Fruit fly (Drosophila melanogaster) whole organism, embryonic: ENCODE results near the gene RPA3.
A peak's percentile ranks its signal among the peaks of the same experiment; 100 is the strongest.

Experiments used
- CG10462 ChIP-seq: fragments of 200-800 bp; sonication (Bioruptor generic); optimal IDR thresholded peaks from 2 replicates; lab custom pipeline; 2016; ENCODE audit warnings: missing biosample characterization, missing genetic modification characterization
- CG11085 ChIP-seq: fragments of 200-800 bp; sonication (Bioruptor generic); IDR thresholded peaks from 2 replicates; pipeline ENCODE4 v1.3.6; 2022; ENCODE audit warnings: missing biosample characterization, missing genetic modification characterization
- CG1233 ChIP-seq: fragments of 200-800 bp; sonication (Bioruptor generic); optimal IDR thresholded peaks from 4 replicates; lab custom pipeline; 2018; ENCODE audit warnings: missing biosample characterization, mild to moderate bottlenecking, missing genetic modification characterization
- CG13287 ChIP-seq: fragments of 200-800 bp; sonication (Bioruptor generic); IDR thresholded peaks from 2 replicates; pipeline ENCODE4 v1.3.6; 2022; ENCODE audit warnings: missing biosample characterization, missing genetic modification characterization; ENCODE audit not compliant: partially characterized antibody
- CG13424 ChIP-seq: fragments of 200-800 bp; sonication (Bioruptor generic); optimal IDR thresholded peaks from 2 replicates; lab custom pipeline; 2019; ENCODE audit warnings: missing biosample characterization, mild to moderate bottlenecking, missing genetic modification characterization, moderate library complexity
- CG13624 ChIP-seq: fragments of 200-800 bp; sonication (Bioruptor generic); optimal IDR thresholded peaks from 2 replicates; lab custom pipeline; 2016; ENCODE audit warnings: missing biosample characterization, missing genetic modification characterization
- CG14050 ChIP-seq: fragments of 200-800 bp; sonication (Bioruptor generic); IDR thresholded peaks from 3 replicates; pipeline ENCODE4 v1.3.6; 2022; ENCODE audit warnings: missing biosample characterization, missing genetic modification characterization
- CG15514 ChIP-seq: fragments of 200-800 bp; sonication (Bioruptor generic); optimal IDR thresholded peaks from 3 replicates; lab custom pipeline; 2017; ENCODE audit warnings: missing biosample characterization, missing genetic modification characterization, mild to moderate bottlenecking, moderate library complexity, missing genetic modification reagents
- CG17186 ChIP-seq: fragments of 200-800 bp; sonication (Bioruptor generic); optimal IDR thresholded peaks from 3 replicates; lab custom pipeline; 2017; ENCODE audit warnings: missing biosample characterization, missing genetic modification reagents, missing genetic modification characterization
- CG17912 ChIP-seq: fragments of 200-800 bp; sonication (Bioruptor generic); optimal IDR thresholded peaks from 2 replicates; lab custom pipeline; 2018; ENCODE audit warnings: missing biosample characterization, mild to moderate bottlenecking, missing genetic modification characterization
- CG1832 ChIP-seq: fragments of 200-800 bp; sonication (Bioruptor generic); optimal IDR thresholded peaks from 2 replicates; lab custom pipeline; 2017; ENCODE audit warnings: missing biosample characterization, mild to moderate bottlenecking, missing genetic modification characterization, inconsistent platforms
- CG2202 ChIP-seq: fragments of 200-800 bp; sonication (Bioruptor generic); optimal IDR thresholded peaks from 2 replicates; lab custom pipeline; 2018; ENCODE audit warnings: missing biosample characterization, mild to moderate bottlenecking, missing genetic modification characterization
- CG2678 ChIP-seq: fragments of 200-800 bp; sonication (Bioruptor generic); optimal IDR thresholded peaks from 3 replicates; lab custom pipeline; 2019; ENCODE audit warnings: missing biosample characterization, mild to moderate bottlenecking, missing genetic modification characterization, moderate library complexity
- CG32772 ChIP-seq: fragments of 200-800 bp; sonication (Bioruptor generic); IDR thresholded peaks from 2 replicates; pipeline ENCODE4 v1.3.6; 2022; ENCODE audit warnings: missing biosample characterization, missing genetic modification characterization
- CG4282 ChIP-seq: fragments of 200-800 bp; sonication (Bioruptor generic); optimal IDR thresholded peaks from 2 replicates; lab custom pipeline; 2016; ENCODE audit warnings: missing biosample characterization, missing genetic modification characterization
- CG6175 ChIP-seq: fragments of 200-800 bp; sonication (Bioruptor generic); IDR thresholded peaks from 3 replicates; pipeline ENCODE4 v1.3.6; 2022; ENCODE audit warnings: missing biosample characterization, missing genetic modification characterization
- CG6765 ChIP-seq: fragments of 200-800 bp; sonication (Bioruptor generic); optimal IDR thresholded peaks from 3 replicates; lab custom pipeline; 2017; ENCODE audit warnings: missing biosample characterization, mild to moderate bottlenecking, missing genetic modification characterization
- CG7556 ChIP-seq: fragments of 200-800 bp; sonication (Bioruptor generic); optimal IDR thresholded peaks from 2 replicates; lab custom pipeline; 2017; ENCODE audit warnings: missing biosample characterization, mild to moderate bottlenecking, missing genetic modification characterization
- CG7839 ChIP-seq: fragments of 200-800 bp; sonication (Bioruptor generic); optimal IDR thresholded peaks from 3 replicates; lab custom pipeline; 2018; ENCODE audit warnings: missing biosample characterization, mild to moderate bottlenecking, missing genetic modification characterization, moderate library complexity
- Doc2 ChIP-seq: fragments of 200-800 bp; sonication (Bioruptor generic); IDR thresholded peaks from 2 replicates; pipeline ENCODE4 v1.3.6; 2022; ENCODE audit warnings: missing biosample characterization, missing genetic modification characterization
- Gsc ChIP-seq: fragments of 200-800 bp; sonication (Bioruptor generic); IDR thresholded peaks from 2 replicates; pipeline ENCODE4 v1.3.6; 2022; ENCODE audit warnings: missing biosample characterization, missing genetic modification characterization
- Hr39 ChIP-seq: fragments of >200 bp; optimal IDR thresholded peaks from 2 replicates; lab custom pipeline; 2017
- Myb ChIP-seq: fragments of 200-800 bp; sonication (Bioruptor generic); optimal IDR thresholded peaks from 2 replicates; lab custom pipeline; 2016; ENCODE audit warnings: missing biosample characterization, missing genetic modification characterization
- Oaz ChIP-seq: fragments of 200-800 bp; sonication (Bioruptor generic); IDR thresholded peaks from 2 replicates; pipeline ENCODE4 v1.3.6; 2022; ENCODE audit warnings: missing biosample characterization, missing genetic modification characterization
- PHDP ChIP-seq: fragments of 200-800 bp; sonication (Bioruptor generic); optimal IDR thresholded peaks from 3 replicates; lab custom pipeline; 2018; ENCODE audit warnings: missing biosample characterization, mild to moderate bottlenecking, missing genetic modification characterization, moderate library complexity
- Sox102F ChIP-seq: fragments of 200-800 bp; sonication (Bioruptor generic); optimal IDR thresholded peaks from 2 replicates; lab custom pipeline; 2018; ENCODE audit warnings: missing biosample characterization, mild to moderate bottlenecking, missing genetic modification characterization, moderate library complexity
- Spps ChIP-seq: fragments of 200-800 bp; sonication (Bioruptor generic); optimal IDR thresholded peaks from 2 replicates; lab custom pipeline; 2018; ENCODE audit warnings: missing biosample characterization, mild to moderate bottlenecking, missing genetic modification characterization
- Sry-δ ChIP-seq: fragments of 200-800 bp; sonication (Bioruptor generic); optimal IDR thresholded peaks from 2 replicates; lab custom pipeline; 2016; ENCODE audit warnings: missing biosample characterization, missing genetic modification characterization
- Stat92E ChIP-seq, 3 experiments: fragments of >200 bp in 2 of 3; fragments of 200-800 bp in 1 of 3; sonication (Bioruptor generic) in 1 of 3; optimal IDR thresholded peaks; 2 replicates each; lab custom pipeline; 2017 to 2019; ENCODE audit warnings: missing biosample characterization in 3 of 3, missing genetic modification characterization in 3 of 3, mild to moderate bottlenecking in 1 of 3, moderate library complexity in 1 of 3
- al ChIP-seq: fragments of 200-800 bp; sonication (Bioruptor generic); IDR thresholded peaks from 2 replicates; pipeline ENCODE4 v1.3.6; 2022; ENCODE audit warnings: missing biosample characterization, missing genetic modification characterization
- ash1 ChIP-seq: fragments of 200-800 bp; sonication (Bioruptor generic); optimal IDR thresholded peaks from 2 replicates; lab custom pipeline; 2018; ENCODE audit warnings: missing biosample characterization, mild to moderate bottlenecking, missing genetic modification characterization
- ftz-f1 ChIP-seq: fragments of 200-800 bp; sonication (Bioruptor generic); optimal IDR thresholded peaks from 2 replicates; lab custom pipeline; 2016; ENCODE audit warnings: missing biosample characterization, missing genetic modification characterization
- gcm ChIP-seq: fragments of 200-800 bp; sonication (Bioruptor generic); optimal IDR thresholded peaks from 2 replicates; lab custom pipeline; 2019; ENCODE audit warnings: missing biosample characterization, mild to moderate bottlenecking, missing genetic modification characterization, moderate library complexity
- gcm2 ChIP-seq: fragments of 200-800 bp; sonication (Bioruptor generic); optimal IDR thresholded peaks from 2 replicates; lab custom pipeline; 2016; ENCODE audit warnings: missing biosample characterization, missing genetic modification characterization
- gro ChIP-seq: fragments of 200-800 bp; sonication (Bioruptor generic); optimal IDR thresholded peaks from 2 replicates; lab custom pipeline; 2016; ENCODE audit warnings: missing biosample characterization, missing genetic modification characterization
- jumu ChIP-seq: fragments of 200-800 bp; sonication (Bioruptor generic); optimal IDR thresholded peaks from 3 replicates; lab custom pipeline; 2016; ENCODE audit warnings: missing biosample characterization, missing genetic modification characterization
- knrl ChIP-seq: fragments of 200-800 bp; sonication (Bioruptor generic); IDR thresholded peaks from 3 replicates; pipeline ENCODE4 v1.3.6; 2022; ENCODE audit warnings: missing biosample characterization, missing genetic modification characterization; ENCODE audit not compliant: partially characterized antibody
- lab ChIP-seq: fragments of 200-800 bp; sonication (Bioruptor generic); optimal IDR thresholded peaks from 3 replicates; lab custom pipeline; 2017; ENCODE audit warnings: missing biosample characterization, missing genetic modification characterization, mild to moderate bottlenecking, moderate library complexity, missing genetic modification reagents
- lmd ChIP-seq: fragments of 200-800 bp; sonication (Bioruptor generic); IDR thresholded peaks from 2 replicates; pipeline ENCODE4 v1.3.6; 2022; ENCODE audit warnings: missing biosample characterization, missing genetic modification characterization
- mirr ChIP-seq: fragments of 200-800 bp; sonication (Bioruptor generic); optimal IDR thresholded peaks from 3 replicates; lab custom pipeline; 2018; ENCODE audit warnings: missing biosample characterization, mild to moderate bottlenecking, missing genetic modification characterization
- nerfin-1 ChIP-seq: fragments of 200-800 bp; sonication (Bioruptor generic); optimal IDR thresholded peaks from 3 replicates; lab custom pipeline; 2019; ENCODE audit warnings: missing biosample characterization, mild to moderate bottlenecking, missing genetic modification characterization, moderate library complexity
- pzg ChIP-seq: fragments of 200-800 bp; sonication (Bioruptor generic); optimal IDR thresholded peaks from 3 replicates; lab custom pipeline; 2018; ENCODE audit warnings: missing biosample characterization, mild to moderate bottlenecking, missing genetic modification characterization, moderate library complexity
- ro ChIP-seq: fragments of 200-800 bp; sonication (Bioruptor generic); IDR thresholded peaks from 2 replicates; pipeline ENCODE4 v1.3.6; 2022; ENCODE audit warnings: missing biosample characterization, missing genetic modification characterization
- salm ChIP-seq: fragments of 200-800 bp; sonication (Bioruptor generic); optimal IDR thresholded peaks from 2 replicates; lab custom pipeline; 2018; ENCODE audit warnings: missing biosample characterization, mild to moderate bottlenecking, missing genetic modification characterization
- sr ChIP-seq: fragments of 200-800 bp; sonication (Bioruptor generic); IDR thresholded peaks from 3 replicates; pipeline ENCODE4 v1.3.6; 2022; ENCODE audit warnings: missing biosample characterization, missing genetic modification characterization
- tup ChIP-seq: fragments of 200-800 bp; sonication (Bioruptor generic); optimal IDR thresholded peaks from 2 replicates; lab custom pipeline; 2016; ENCODE audit warnings: missing biosample characterization, mild to moderate bottlenecking, missing genetic modification characterization, moderate library complexity
- vfl ChIP-seq: fragments of 200-800 bp; sonication (Bioruptor generic); optimal IDR thresholded peaks from 2 replicates; lab custom pipeline; 2016; ENCODE audit warnings: missing biosample characterization, missing genetic modification characterization
- yki ChIP-seq: fragments of >200 bp; optimal IDR thresholded peaks from 3 replicates; lab custom pipeline; 2018

Gene RPA3

DNA sequence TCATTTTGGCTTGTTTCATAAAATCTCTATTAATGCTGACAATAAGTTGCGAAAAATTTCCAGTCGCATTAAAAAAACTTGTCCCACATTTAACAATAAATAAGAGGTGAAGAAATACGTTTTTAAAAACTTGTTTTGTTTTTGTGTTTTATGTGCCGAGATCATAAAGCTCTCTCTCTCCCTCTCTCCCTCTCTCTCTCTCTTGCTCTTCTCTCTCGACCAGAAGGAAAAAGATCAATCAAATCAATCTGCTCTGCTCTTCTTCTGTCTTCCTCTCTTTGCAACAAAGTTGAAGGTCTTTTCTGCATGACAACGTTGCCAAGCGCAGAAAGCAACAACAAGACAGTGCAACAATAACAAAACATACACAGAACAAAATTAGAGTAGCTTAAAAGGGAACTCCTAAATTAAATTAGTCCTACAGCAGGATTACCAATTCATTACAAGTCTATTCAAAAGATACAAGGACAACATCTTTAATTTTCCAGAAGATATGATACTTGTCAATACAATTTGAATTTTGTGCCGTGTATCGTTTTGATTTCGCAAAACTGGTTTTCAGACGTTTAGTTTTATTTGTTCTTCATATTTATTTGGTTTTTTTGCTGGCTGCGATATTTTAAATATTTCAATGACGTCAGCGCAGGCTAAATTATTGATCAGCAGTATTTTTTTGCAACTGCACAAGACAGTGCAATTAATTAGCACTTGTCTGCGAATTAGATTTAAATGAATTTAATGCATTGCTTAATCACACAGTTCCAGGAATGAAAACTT is 7.2 kb upstream of the RPA3 start (continued):
- TF ChIP-seq CG32772 (GFP tag; lab: Robert Waterston, UW) = peak; percentile 61
- TF ChIP-seq lmd (GFP tag; lab: Robert Waterston, UW) = peak; percentile 86
- TF ChIP-seq Sry-δ (GFP tag; lab: Kevin White, UChicago) = peak; percentile 45
- TF ChIP-seq CG2202 (tag; lab: Kevin White, UChicago) = peak; percentile 0
- TF ChIP-seq CG13624 (GFP tag; lab: Kevin White, UChicago) = peak; percentile 79
- TF ChIP-seq CG13424 = peak; percentile 82
- TF ChIP-seq CG14050 (GFP tag; lab: Robert Waterston, UW) = peak; percentile 76
- TF ChIP-seq sr (GFP tag; lab: Robert Waterston, UW) = no peak
- TF ChIP-seq salm (tag; lab: Kevin White, UChicago) = peak; percentile 49
- TF ChIP-seq knrl = no peak
- no peak for TF ChIP-seq pzg (GFP tag; lab: Kevin White, UChicago)
- peak; percentile 75 for TF ChIP-seq PHDP (tag; lab: Kevin White, UChicago)
- TF ChIP-seq CG7839 = peak; percentile 81
- TF ChIP-seq CG2678 (tag; lab: Kevin White, UChicago) = peak; percentile 80
- TF ChIP-seq CG11085 (GFP tag; lab: Robert Waterston, UW) = peak; percentile 59; the same call in 1 of the 2 replicates
- no peak for TF ChIP-seq yki (lab: Kevin White, UChicago)
- TF ChIP-seq mirr = peak; percentile 57
- no peak for TF ChIP-seq CG17912
- TF ChIP-seq CG6175 (GFP tag; lab: Robert Waterston, UW) = 0 out of 3 replicates have a peak, but pooled peaks have one; percentile 50
- no peak for TF ChIP-seq ro (GFP tag; lab: Robert Waterston, UW)
- TF ChIP-seq gcm (GFP tag; lab: Kevin White, UChicago) = peak; percentile 42
- no peak for TF ChIP-seq CG1832 (GFP tag; lab: Kevin White, UChicago)
- no peak for TF ChIP-seq Stat92E (GFP tag; optimal IDR thresholded peaks at IDR 0.05; lab: Kevin White, UChicago)
- no peak for TF ChIP-seq Spps
- TF ChIP-seq Oaz = peak; percentile 83
- TF ChIP-seq gro (GFP tag; lab: Kevin White, UChicago) = peak; percentile 69

DNA sequence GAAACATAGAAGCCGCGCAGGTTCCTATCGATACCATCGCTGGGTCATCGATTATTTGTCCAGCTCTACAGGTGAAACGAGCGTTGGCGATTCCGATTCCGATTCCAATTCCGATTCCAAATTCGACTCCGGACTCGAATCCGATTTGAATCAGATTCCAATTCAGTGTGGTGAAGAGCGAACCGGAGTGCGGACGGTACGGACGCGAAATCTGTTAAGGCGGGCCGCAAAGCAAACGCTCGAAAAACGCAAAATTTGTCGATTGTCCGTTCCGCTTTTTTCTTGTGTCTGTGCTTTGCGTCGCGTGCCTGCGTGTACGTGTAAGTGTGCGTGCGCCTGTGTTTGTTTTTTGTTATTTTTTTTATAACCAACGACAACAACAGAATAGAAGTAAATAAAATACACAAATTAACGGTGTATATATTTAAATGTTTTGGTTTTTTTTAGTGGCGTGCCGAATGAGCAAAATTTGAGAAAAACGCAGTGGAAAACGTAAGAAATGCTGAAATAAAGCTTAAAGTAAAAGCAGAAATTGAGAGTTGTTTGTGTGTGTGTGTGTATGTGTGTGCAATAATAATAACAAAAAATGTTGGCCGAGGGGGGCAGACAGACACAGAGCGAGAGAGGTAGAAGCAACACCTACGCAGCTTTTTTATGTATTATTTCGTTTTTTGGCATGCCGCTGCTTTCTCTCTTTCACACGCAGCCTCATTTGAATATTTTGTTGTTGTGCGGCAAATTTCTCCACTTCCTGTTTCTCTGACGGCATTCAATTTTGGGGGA is 6.4 kb upstream of the RPA3 start, which contains the start of gene Ptp10D:
Ptp10D (plus strand) TSS at position 150 of the 783 bp plus-strand sequence.
- TF ChIP-seq Doc2 (GFP tag; lab: Robert Waterston, UW) (no peak), Gsc (no peak), Spps (no peak), CG13287 (GFP tag; lab: Robert Waterston, UW) (peak; percentile 86), CG17186 (no peak), Hr39 (lab: Kevin White, UChicago) (no peak), tup (GFP tag; lab: Kevin White, UChicago) (no peak), CG10462 (GFP tag; lab: Kevin White, UChicago) (no peak), jumu (no peak), CG6765 (peak; percentile 26), lab (GFP tag; lab: Kevin White, UChicago) (peak; percentile 70), CG1233 (no peak), CG15514 (GFP tag; lab: Kevin White, UChicago) (peak; percentile 99), CG7556 (GFP tag; lab: Kevin White, UChicago) (no peak), PHDP (tag; lab: Kevin White, UChicago) (peak; percentile 11), gcm2 (GFP tag; lab: Kevin White, UChicago) (no peak), nerfin-1 (tag; lab: Kevin White, UChicago) (peak; percentile 16), ftz-f1 (GFP tag; lab: Kevin White, UChicago) (peak; percentile 57), vfl (no peak), Myb (GFP tag; lab: Kevin White, UChicago) (peak; percentile 92), ash1 (no peak), CG4282 (GFP tag; lab: Kevin White, UChicago) (peak; percentile 26), Sox102F (GFP tag; lab: Kevin White, UChicago) (no peak), al (GFP tag; lab: Robert Waterston, UW) (no peak)
